Fruit fly (Drosophila melanogaster) whole organism: ENCODE measurements around the gene Trm7-32.

Experiments used
- EcR ChIP-seq, 2 experiments: fragments of >200 bp; optimal IDR thresholded peaks; 2 replicates each; lab custom pipeline; 2017; ENCODE audit warnings: missing biosample characterization in 2 of 2, missing genetic modification characterization in 2 of 2, missing genetic modification reagents in 2 of 2
- pan ChIP-seq: fragments of >200 bp; optimal IDR thresholded peaks from 2 replicates; lab custom pipeline; 2017
- psq ChIP-seq: fragments of >200 bp; optimal IDR thresholded peaks from 2 replicates; lab custom pipeline; 2017
- usp ChIP-seq: fragments of >200 bp; optimal IDR thresholded peaks from 2 replicates; lab custom pipeline; 2017; ENCODE audit warnings: missing biosample characterization, missing genetic modification characterization, mixed read lengths

dm6 chr3R:17048867-17049266 lies 8.4 kb downstream of the Trm7-32 start:
- TF ChIP-seq psq, result no peak
- TF ChIP-seq usp (GFP tag; lab: Kevin White, UChicago), result no peak
- TF ChIP-seq EcR (GFP tag; optimal IDR thresholded peaks at IDR 0.05; lab: Kevin White, UChicago), result no peak
- no peak for TF ChIP-seq pan
